Worm (Caenorhabditis elegans) whole organism, mixed stage, embryonic: ENCODE results near the gene fipr-15.

Experiments used
- M03D4.4 ChIP-seq: sonication (generic microtip); optimal IDR thresholded peaks from 2 replicates; lab custom pipeline; 2017; ENCODE audit warnings: mild to moderate bottlenecking, missing genetic modification characterization, missing compliant biosample characterization
- bed-3 ChIP-seq: fragments of 200-800 bp; sonication (Bioruptor generic); optimal IDR thresholded peaks from 3 replicates; lab custom pipeline; 2018; ENCODE audit warnings: mild to moderate bottlenecking, missing genetic modification characterization, moderate library complexity, missing compliant biosample characterization
- blmp-1 ChIP-seq: fragments of 150-350 bp; optimal IDR thresholded peaks from 2 replicates; lab custom pipeline; 2014; ENCODE audit warnings: missing biosample characterization, missing genetic modification characterization
- ceh-39 ChIP-seq: fragments of 150-350 bp; optimal IDR thresholded peaks from 2 replicates; lab custom pipeline; 2014; ENCODE audit warnings: missing biosample characterization, missing genetic modification characterization
- ceh-43 ChIP-seq: fragments of 200-800 bp; sonication (Bioruptor generic); optimal IDR thresholded peaks from 2 replicates; lab custom pipeline; 2018; ENCODE audit warnings: mild to moderate bottlenecking, missing genetic modification characterization, moderate library complexity, missing compliant biosample characterization
- ces-1 ChIP-seq: fragments of 150-350 bp; optimal IDR thresholded peaks from 2 replicates; lab custom pipeline; 2014; ENCODE audit warnings: missing biosample characterization, missing genetic modification reagents, missing genetic modification characterization
- cnd-1 ChIP-seq: fragments of 200-800 bp; sonication (Bioruptor generic); optimal IDR thresholded peaks from 2 replicates; lab custom pipeline; 2018; ENCODE audit warnings: mild to moderate bottlenecking, missing genetic modification characterization, missing compliant biosample characterization
- elt-3 ChIP-seq: fragments of 150-350 bp; optimal IDR thresholded peaks from 2 replicates; lab custom pipeline; 2014; ENCODE audit warnings: missing biosample characterization, missing genetic modification characterization
- flh-1 ChIP-seq: fragments of 200-800 bp; sonication (Bioruptor generic); optimal IDR thresholded peaks from 2 replicates; lab custom pipeline; 2018; ENCODE audit warnings: mild to moderate bottlenecking, missing genetic modification characterization, moderate library complexity, missing compliant biosample characterization
- ham-2 ChIP-seq: fragments of 200-800 bp; sonication (Bioruptor generic); optimal IDR thresholded peaks from 2 replicates; lab custom pipeline; 2018; ENCODE audit warnings: mild to moderate bottlenecking, missing genetic modification characterization, missing compliant biosample characterization
- hlh-1 ChIP-seq: fragments of 150-350 bp; optimal IDR thresholded peaks from 2 replicates; lab custom pipeline; 2014; ENCODE audit warnings: missing biosample characterization, missing genetic modification reagents, missing genetic modification characterization
- lin-13 ChIP-seq: fragments of 150-350 bp; optimal IDR thresholded peaks from 2 replicates; lab custom pipeline; 2014; ENCODE audit warnings: missing biosample characterization, missing genetic modification characterization
- lin-32 ChIP-seq: fragments of 200-800 bp; sonication (Bioruptor generic); optimal IDR thresholded peaks from 2 replicates; lab custom pipeline; 2018; ENCODE audit warnings: mild to moderate bottlenecking, missing genetic modification characterization, missing compliant biosample characterization
- lsy-2 ChIP-seq: fragments of 150-350 bp; optimal IDR thresholded peaks from 2 replicates; lab custom pipeline; 2014; ENCODE audit warnings: missing biosample characterization, missing genetic modification characterization
- mab-5 ChIP-seq: fragments of 150-350 bp; optimal IDR thresholded peaks from 2 replicates; lab custom pipeline; 2014; ENCODE audit warnings: missing biosample characterization, missing genetic modification characterization
- mep-1 ChIP-seq: fragments of 150-350 bp; optimal IDR thresholded peaks from 2 replicates; lab custom pipeline; 2017; ENCODE audit warnings: missing biosample characterization, missing genetic modification reagents, missing genetic modification characterization, inconsistent platforms
- mls-2 ChIP-seq: sonication (generic microtip); optimal IDR thresholded peaks from 2 replicates; lab custom pipeline; 2016; ENCODE audit warnings: mild to moderate bottlenecking, missing genetic modification characterization, moderate library complexity, missing compliant biosample characterization
- nhr-12 ChIP-seq: fragments of 150-350 bp; optimal IDR thresholded peaks from 2 replicates; lab custom pipeline; 2014; ENCODE audit warnings: missing biosample characterization, missing genetic modification characterization
- nhr-2 ChIP-seq: fragments of 150-350 bp; optimal IDR thresholded peaks from 2 replicates; lab custom pipeline; 2014; ENCODE audit warnings: missing biosample characterization, missing genetic modification characterization
- nhr-237 ChIP-seq: fragments of 150-350 bp; optimal IDR thresholded peaks from 2 replicates; lab custom pipeline; 2014; ENCODE audit warnings: missing biosample characterization, missing genetic modification characterization
- nhr-28 ChIP-seq: fragments of 150-350 bp; optimal IDR thresholded peaks from 2 replicates; lab custom pipeline; 2014; ENCODE audit warnings: missing biosample characterization, missing genetic modification characterization
- pha-4 ChIP-seq: fragments of 150-350 bp; optimal IDR thresholded peaks from 2 replicates; lab custom pipeline; 2018; ENCODE audit warnings: missing biosample characterization, missing genetic modification reagents, missing genetic modification characterization
- sem-2 ChIP-seq: fragments of 200-800 bp; sonication (Bioruptor generic); optimal IDR thresholded peaks from 2 replicates; lab custom pipeline; 2018; ENCODE audit warnings: mild to moderate bottlenecking, missing genetic modification characterization, missing compliant biosample characterization
- snpc-4 ChIP-seq: fragments of 150-350 bp; optimal IDR thresholded peaks from 2 replicates; lab custom pipeline; 2014; ENCODE audit warnings: missing biosample characterization, missing genetic modification characterization
- tbx-8 ChIP-seq: fragments of 200-800 bp; sonication (Bioruptor generic); optimal IDR thresholded peaks from 2 replicates; lab custom pipeline; 2018; ENCODE audit warnings: mild to moderate bottlenecking, missing genetic modification characterization, moderate library complexity, missing compliant biosample characterization
- unc-120 ChIP-seq: sonication (generic microtip); optimal IDR thresholded peaks from 2 replicates; lab custom pipeline; 2017; ENCODE audit warnings: missing genetic modification characterization, missing compliant biosample characterization; ENCODE audit not compliant: poor library complexity, severe bottlenecking
- unc-39 ChIP-seq: fragments of 150-350 bp; optimal IDR thresholded peaks from 2 replicates; lab custom pipeline; 2014; ENCODE audit warnings: missing biosample characterization, missing genetic modification characterization
- unc-62 ChIP-seq: fragments of 150-350 bp; optimal IDR thresholded peaks from 2 replicates; lab custom pipeline; 2014; ENCODE audit warnings: missing biosample characterization, missing genetic modification reagents, missing genetic modification characterization
- zip-8 ChIP-seq: fragments of 150-350 bp; optimal IDR thresholded peaks from 2 replicates; lab custom pipeline; 2014; ENCODE audit warnings: missing biosample characterization, missing genetic modification characterization
- ztf-11 ChIP-seq: fragments of 150-350 bp; optimal IDR thresholded peaks from 2 replicates; lab custom pipeline; 2014; ENCODE audit warnings: missing biosample characterization, missing genetic modification characterization

fipr-15 gene

DNA sequence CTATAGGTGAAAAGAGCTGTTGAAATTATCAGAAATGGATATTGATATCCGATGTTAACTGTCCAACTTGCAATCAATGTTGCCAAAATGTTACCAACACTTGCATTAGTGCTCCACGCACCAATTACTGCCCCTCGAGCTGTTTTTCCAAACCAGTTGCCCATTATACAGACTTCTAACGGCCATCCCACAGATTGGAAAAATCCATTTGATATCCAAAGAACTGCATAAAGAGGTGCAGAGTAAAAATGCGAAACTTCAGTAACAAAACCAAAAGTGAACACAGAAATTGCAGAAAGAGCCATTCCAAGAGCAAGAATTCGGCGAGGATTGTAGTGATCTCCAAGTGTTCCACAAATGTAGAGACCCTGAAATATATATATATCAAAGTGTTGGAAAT is 26.3 kb upstream of the fipr-15 start:
- no peak for TF ChIP-seq cnd-1
- TF ChIP-seq hlh-1 (tag; lab: Kevin White, UChicago) = no peak
- TF ChIP-seq nhr-237 = no peak
- no peak for TF ChIP-seq lin-13 (tag; lab: Kevin White, UChicago)
- no peak for TF ChIP-seq nhr-28
- no peak for TF ChIP-seq mep-1
- no peak for TF ChIP-seq blmp-1 (tag; lab: Kevin White, UChicago)
- no peak for TF ChIP-seq snpc-4
- TF ChIP-seq zip-8 (tag; lab: Kevin White, UChicago) = no peak
- no peak for TF ChIP-seq bed-3 (GFP tag; lab: Kevin White, UChicago)
- TF ChIP-seq ceh-39 (tag; lab: Kevin White, UChicago) = no peak
- TF ChIP-seq lsy-2 (tag; lab: Kevin White, UChicago) = no peak
- no peak for TF ChIP-seq unc-39 (tag; lab: Kevin White, UChicago)
- TF ChIP-seq unc-62 = no peak
- no peak for TF ChIP-seq pha-4 (tag; lab: Kevin White, UChicago)
- no peak for TF ChIP-seq ztf-11 (tag; lab: Kevin White, UChicago)
- no peak for TF ChIP-seq mab-5 (tag; lab: Kevin White, UChicago)
- TF ChIP-seq, all 35 proteins: peak for 0

ce11 chrIV:10855049-10855448 is 25.3 kb upstream of the fipr-15 start, which contains the start of gene T11G6.3:
Gene T11G6.3 (minus strand): TSS chrIV:10855237.
- TF ChIP-seq bed-3 (GFP tag; lab: Kevin White, UChicago) (no peak), lsy-2 (tag; lab: Kevin White, UChicago) (no peak)

DNA sequence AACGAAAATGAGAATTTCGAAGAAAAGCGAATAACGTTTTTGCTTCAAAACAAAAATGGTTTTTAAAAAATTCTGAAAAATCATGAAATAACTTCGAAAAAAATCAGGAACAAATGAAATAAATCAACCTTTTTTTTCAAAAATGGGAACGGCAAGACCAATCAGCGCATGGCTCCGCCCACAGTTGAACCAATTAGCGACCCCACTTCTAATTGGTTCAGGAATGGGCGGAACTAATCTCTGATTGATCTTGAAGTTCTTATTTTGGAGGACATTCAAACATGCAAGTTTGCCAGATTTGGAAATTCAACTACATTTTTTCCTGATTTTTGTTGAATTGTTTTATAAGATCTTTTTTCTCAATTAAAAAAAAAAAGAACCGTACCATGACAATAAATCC is 24.4 kb upstream of the fipr-15 start:
- TF ChIP-seq mep-1 = no peak
- TF ChIP-seq ceh-39 (tag; lab: Kevin White, UChicago) = no peak
- no peak for TF ChIP-seq elt-3 (tag; lab: Kevin White, UChicago)
- TF ChIP-seq mab-5 (tag; lab: Kevin White, UChicago) = no peak
- TF ChIP-seq flh-1 = no peak
- TF ChIP-seq nhr-2 (tag; lab: Kevin White, UChicago) = no peak
- no peak for TF ChIP-seq mls-2 (tag; lab: Kevin White, UChicago)
- TF ChIP-seq nhr-12 (tag; lab: Kevin White, UChicago) = no peak
- no peak for TF ChIP-seq nhr-237
- no peak for TF ChIP-seq blmp-1 (tag; lab: Kevin White, UChicago)
- no peak for TF ChIP-seq ceh-43 (GFP tag; lab: Kevin White, UChicago)

DNA sequence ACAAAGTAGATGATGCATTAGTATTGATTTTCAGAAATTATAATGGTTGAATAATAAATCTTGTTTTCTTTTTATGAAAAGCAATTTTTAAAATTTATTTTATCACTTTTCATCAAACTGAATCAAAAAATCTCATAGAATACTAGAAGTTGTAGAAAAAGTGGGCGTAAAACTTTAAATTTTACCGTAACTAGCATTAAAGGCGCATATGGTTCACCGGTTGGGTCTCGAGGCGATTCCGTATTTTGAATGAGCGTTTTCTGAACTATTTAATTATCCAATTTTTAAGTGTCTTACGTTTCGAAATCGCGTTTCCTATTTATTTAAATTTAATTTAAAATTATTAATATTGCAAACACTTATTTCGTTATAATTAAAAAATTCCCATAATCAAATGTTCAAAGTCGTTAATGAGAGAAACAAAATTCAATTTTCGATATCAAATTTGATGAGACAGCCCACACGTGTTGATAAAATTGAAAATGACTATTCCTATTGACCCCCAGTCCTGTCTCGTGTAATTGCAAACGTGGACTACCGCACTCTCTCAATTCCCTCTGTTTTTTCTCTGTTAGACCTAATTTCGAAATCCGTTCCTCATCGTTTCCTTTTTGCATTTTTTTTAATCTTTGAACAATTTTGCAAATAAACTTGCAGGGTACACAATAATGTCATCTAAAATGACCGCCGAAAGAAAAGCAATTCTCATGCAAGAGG is 21.9 kb upstream of the fipr-15 start, which contains the start of the genes T11G6.2 and hars-1:
TSS of gene T11G6.2 (minus strand) at position 197 of the 717 bp plus-strand sequence.
TSS of gene hars-1 (plus strand) at position 658 of the 717 bp plus-strand sequence.
- TF ChIP-seq unc-120 (tag; lab: Kevin White, UChicago) = no peak
- TF ChIP-seq, all 35 proteins: peak for 0

- TF ChIP-seq lsy-2 (tag; lab: Kevin White, UChicago) (no peak), blmp-1 (tag; lab: Kevin White, UChicago) (no peak), flh-1 (no peak), ztf-11 (tag; lab: Kevin White, UChicago) (no peak), unc-120 (tag; lab: Kevin White, UChicago) (no peak), ces-1 (no peak), tbx-8 (GFP tag; lab: Kevin White, UChicago) (no peak), mab-5 (tag; lab: Kevin White, UChicago) (no peak), mls-2 (tag; lab: Kevin White, UChicago) (no peak)
These were observed 19.3 kb upstream of the fipr-15 start, which contains the start of gene rbm-22 for ce11 chrIV:10861102-10861501. Gene rbm-22 (plus strand): TSS chrIV:10861402.

- no peak for TF ChIP-seq sem-2
- no peak for TF ChIP-seq ces-1
- no peak for TF ChIP-seq M03D4.4 (tag; lab: Kevin White, UChicago)
- TF ChIP-seq blmp-1 (tag; lab: Kevin White, UChicago) = no peak
- TF ChIP-seq unc-62 = no peak
- TF ChIP-seq ceh-43 (GFP tag; lab: Kevin White, UChicago) = no peak
- no peak for TF ChIP-seq lin-32 (GFP tag; lab: Kevin White, UChicago)
- TF ChIP-seq nhr-2 (tag; lab: Kevin White, UChicago) = no peak
- no peak for TF ChIP-seq elt-3 (tag; lab: Kevin White, UChicago)
- no peak for TF ChIP-seq unc-120 (tag; lab: Kevin White, UChicago)
- no peak for TF ChIP-seq ham-2
- TF ChIP-seq lin-13 (tag; lab: Kevin White, UChicago) = no peak
- no peak for TF ChIP-seq cnd-1
- TF ChIP-seq nhr-12 (tag; lab: Kevin White, UChicago) = no peak
- no peak for TF ChIP-seq flh-1
- no peak for TF ChIP-seq bed-3 (GFP tag; lab: Kevin White, UChicago)
- TF ChIP-seq nhr-237 = no peak
- TF ChIP-seq lsy-2 (tag; lab: Kevin White, UChicago) = no peak
- TF ChIP-seq pha-4 (tag; lab: Kevin White, UChicago) = no peak
- TF ChIP-seq, all 35 proteins: peak for 0
These were observed 16.3 kb upstream of the fipr-15 start, which contains the start of gene nish-1 for ce11 chrIV:10864031-10864430. Gene nish-1 (plus strand): TSS chrIV:10864331.
